Worm (Caenorhabditis elegans) whole organism, L4/young adult: ENCODE measurements around the gene F35B12.10.

Experiments
- W03F9.2 ChIP-seq: fragments of 150-350 bp; optimal IDR thresholded peaks from 2 replicates; lab custom pipeline; 2014; ENCODE audit warnings: missing biosample characterization, missing genetic modification characterization
- dao-5 ChIP-seq: sonication (generic microtip); optimal IDR thresholded peaks from 2 replicates; lab custom pipeline; 2016; ENCODE audit warnings: missing genotype, missing genetic modification characterization, moderate library complexity, missing compliant biosample characterization
- him-1 ChIP-seq: sonication (generic microtip); optimal IDR thresholded peaks from 2 replicates; lab custom pipeline; 2016; ENCODE audit warnings: missing genotype, missing genetic modification reagents, missing genetic modification characterization, missing compliant biosample characterization

DNA sequence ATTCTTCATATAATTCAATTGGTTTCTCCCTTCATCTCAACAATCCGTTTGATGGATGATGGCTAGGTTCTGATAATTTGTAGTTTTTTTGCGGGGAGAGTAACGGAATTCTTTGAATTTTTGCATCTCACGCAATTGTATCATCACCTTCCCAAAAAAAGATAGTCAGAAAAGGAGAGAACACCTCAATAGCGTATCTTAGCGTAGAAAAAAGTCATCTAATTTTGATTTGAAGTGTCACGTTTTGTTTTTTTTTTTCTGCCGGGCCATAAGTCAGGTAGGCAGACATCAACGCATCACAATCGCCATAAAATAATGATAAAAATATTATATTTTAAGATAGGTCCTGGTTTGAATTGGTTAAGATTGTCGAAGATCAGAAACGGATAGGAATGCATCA is 47.4 kb upstream of the F35B12.10 start:
- TF ChIP-seq dao-5 (tag; lab: Kevin White, UChicago) (no peak), him-1 (tag; lab: Kevin White, UChicago) (no peak), W03F9.2 (no peak)
